Worm (Caenorhabditis elegans) whole organism, L4 larva: ENCODE results near the gene cht-4.
A peak's percentile ranks its signal among the peaks of the same experiment; 100 is the strongest.

ENCODE experiments used
- ZK337.2 ChIP-seq: fragments of 200-800 bp; sonication (Bioruptor generic); IDR thresholded peaks from 2 replicates; pipeline ENCODE4 v1.3.6; 2022; ENCODE audit warnings: missing genetic modification reagents, missing genetic modification characterization, missing compliant biosample characterization
- ZK546.5 ChIP-seq, 2 experiments: sonication (generic microtip); optimal IDR thresholded peaks; 2 replicates each; lab custom pipeline; 2017; ENCODE audit warnings: missing biosample characterization in 2 of 2, missing genetic modification characterization in 2 of 2
- ama-1 ChIP-seq: fragments of 150-350 bp; optimal IDR thresholded peaks from 2 replicates; lab custom pipeline; 2014; ENCODE audit warnings: inconsistent platforms, mixed read lengths
- ceh-44 ChIP-seq: fragments of 200-800 bp; sonication (Bioruptor generic); IDR thresholded peaks from 2 replicates; pipeline ENCODE4 v1.3.6; 2022; ENCODE audit warnings: missing genetic modification reagents, missing genetic modification characterization, missing compliant biosample characterization
- dmd-9 ChIP-seq: fragments of 200-800 bp; sonication (Bioruptor generic); IDR thresholded peaks from 2 replicates; pipeline ENCODE4 v1.3.6; 2022; ENCODE audit warnings: missing genetic modification reagents, missing genetic modification characterization, missing compliant biosample characterization
- hif-1 ChIP-seq, 2 experiments: sonication (generic microtip); optimal IDR thresholded peaks; 2 replicates each; lab custom pipeline; 2016 to 2017; ENCODE audit warnings: missing compliant biosample characterization in 2 of 2, missing genetic modification characterization in 2 of 2, missing genetic modification reagents in 2 of 2, missing genotype in 2 of 2, mild to moderate bottlenecking in 1 of 2
- lsy-2 ChIP-seq, 2 experiments: fragments of 150-350 bp in 1 of 2; sonication (generic microtip) in 1 of 2; optimal IDR thresholded peaks; 2 replicates each; lab custom pipeline; 2014 to 2017; ENCODE audit warnings: missing biosample characterization in 2 of 2, missing genetic modification characterization in 2 of 2
- madf-5 ChIP-seq, 2 experiments: fragments of 200-800 bp; sonication (Bioruptor generic); IDR thresholded peaks; 2 replicates each; pipeline ENCODE4 v1.3.6; 2022; ENCODE audit warnings: missing compliant biosample characterization in 2 of 2, missing genetic modification characterization in 2 of 2
- nhr-41 ChIP-seq: fragments of 200-800 bp; sonication (Bioruptor generic); IDR thresholded peaks from 2 replicates; pipeline ENCODE4 v1.3.6; 2022; ENCODE audit warnings: missing genetic modification reagents, missing genetic modification characterization, missing compliant biosample characterization
- spr-3 ChIP-seq: fragments of 200-800 bp; sonication (Bioruptor generic); optimal IDR thresholded peaks from 2 replicates; lab custom pipeline; 2018; ENCODE audit warnings: mild to moderate bottlenecking, missing genetic modification characterization, missing compliant biosample characterization
- unc-62 ChIP-seq, 3 experiments: fragments of 150-350 bp in 1 of 3; sonication (generic microtip); optimal IDR thresholded peaks in 2 of 3; peaks in 1 of 3; 1 replicate in 1 of 3; 2 replicates in 2 of 3; lab custom pipeline; 2014 to 2017; ENCODE audit warnings: missing biosample characterization in 3 of 3, missing genetic modification characterization in 3 of 3, missing genetic modification reagents in 3 of 3, missing genotype in 1 of 3
- vab-7 ChIP-seq: fragments of 200-800 bp; sonication (Bioruptor generic); IDR thresholded peaks from 2 replicates; pipeline ENCODE4 v1.3.6; 2022; ENCODE audit warnings: missing genetic modification reagents, missing genetic modification characterization, missing compliant biosample characterization
- ztf-11 ChIP-seq: fragments of 150-350 bp; optimal IDR thresholded peaks from 2 replicates; lab custom pipeline; 2014; ENCODE audit warnings: missing biosample characterization, missing genetic modification characterization

DNA sequence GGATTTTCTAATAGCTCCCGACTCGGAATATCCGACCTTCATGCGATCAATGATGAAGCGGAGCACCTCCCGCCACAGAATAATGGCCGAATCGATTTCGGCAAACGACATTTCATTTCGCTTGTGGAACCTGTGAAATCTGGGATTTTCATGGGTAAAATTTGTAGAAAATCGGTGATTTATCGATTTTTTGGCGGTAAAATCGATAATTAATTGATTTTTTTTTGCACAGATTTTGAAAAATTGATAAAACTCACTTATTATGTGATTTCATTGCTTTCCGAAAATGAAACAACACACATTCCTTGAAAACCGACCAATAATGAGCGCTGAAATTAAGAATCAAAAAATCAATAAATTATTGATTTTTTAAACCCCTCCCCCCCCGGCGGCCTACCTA, 9.6 kb upstream of the cht-4 start:
- TF ChIP-seq vab-7 = no peak
- 0 out of 4 replicates have a peak, but pooled peaks of 1 of the 2 experiments have one; percentile 22 for TF ChIP-seq madf-5 (GFP tag; IDR thresholded peaks at IDR 0.05; lab: Robert Waterston, UW)
- no peak for TF ChIP-seq unc-62 (GFP tag; optimal IDR thresholded peaks at IDR 0.05 in 1 of 2; lab: Kevin White, UChicago)
- no peak for TF ChIP-seq unc-62 (tag; optimal IDR thresholded peaks at IDR 0.05; lab: Kevin White, UChicago)
- TF ChIP-seq nhr-41 (GFP tag; lab: Robert Waterston, UW) = no peak
- TF ChIP-seq ztf-11 = no peak
- no peak for TF ChIP-seq ama-1 (lab: Kevin White, UChicago)
- TF ChIP-seq ZK546.5 (tag; optimal IDR thresholded peaks at IDR 0.05; lab: Kevin White, UChicago) = no peak
- no peak for TF ChIP-seq ZK337.2
- no peak for TF ChIP-seq dmd-9
- no peak for TF ChIP-seq hif-1 (tag; optimal IDR thresholded peaks at IDR 0.05; lab: Kevin White, UChicago)
- TF ChIP-seq ceh-44 (GFP tag; lab: Robert Waterston, UW) = no peak
- no peak for TF ChIP-seq spr-3 (GFP tag; lab: Kevin White, UChicago)
- no peak for TF ChIP-seq lsy-2 (tag; optimal IDR thresholded peaks at IDR 0.05; lab: Kevin White, UChicago)
